Fruit fly (Drosophila melanogaster) whole organism, embryonic: ENCODE results near the gene kri.

Source experiments
- C15 ChIP-seq: fragments of 200-800 bp; sonication (Bioruptor generic); IDR thresholded peaks from 3 replicates; pipeline ENCODE4 v1.3.6; 2022; ENCODE audit warnings: missing biosample characterization, missing genetic modification characterization
- CG10431 ChIP-seq: fragments of 200-800 bp; sonication (Bioruptor generic); optimal IDR thresholded peaks from 3 replicates; lab custom pipeline; 2018; ENCODE audit warnings: missing biosample characterization, mild to moderate bottlenecking, missing genetic modification characterization
- CG13624 ChIP-seq: fragments of 200-800 bp; sonication (Bioruptor generic); optimal IDR thresholded peaks from 2 replicates; lab custom pipeline; 2016; ENCODE audit warnings: missing biosample characterization, missing genetic modification characterization
- CG14965 ChIP-seq: fragments of 200-800 bp; sonication (Bioruptor generic); optimal IDR thresholded peaks from 2 replicates; lab custom pipeline; 2016; ENCODE audit warnings: missing biosample characterization, missing genetic modification characterization, borderline replicate concordance
- CG15514 ChIP-seq: fragments of 200-800 bp; sonication (Bioruptor generic); optimal IDR thresholded peaks from 3 replicates; lab custom pipeline; 2017; ENCODE audit warnings: missing biosample characterization, missing genetic modification characterization, mild to moderate bottlenecking, moderate library complexity, missing genetic modification reagents
- CG17359 ChIP-seq: fragments of 200-800 bp; sonication (Bioruptor generic); optimal IDR thresholded peaks from 3 replicates; lab custom pipeline; 2018; ENCODE audit warnings: missing biosample characterization, mild to moderate bottlenecking, missing genetic modification characterization, moderate library complexity
- CG17612 ChIP-seq: fragments of 200-800 bp; sonication (Bioruptor generic); IDR thresholded peaks from 2 replicates; pipeline ENCODE4 v1.3.6; 2022; ENCODE audit warnings: missing biosample characterization, missing genetic modification characterization
- CG2712 ChIP-seq: fragments of 200-800 bp; optimal IDR thresholded peaks from 3 replicates; lab custom pipeline; 2019; ENCODE audit warnings: missing biosample characterization, mild to moderate bottlenecking, missing genetic modification characterization, moderate library complexity
- CG2889 ChIP-seq: fragments of 200-800 bp; sonication (Bioruptor generic); IDR thresholded peaks from 3 replicates; pipeline ENCODE4 v1.3.6; 2022; ENCODE audit warnings: missing biosample characterization, missing genetic modification characterization
- CG31441 ChIP-seq: fragments of 200-800 bp; sonication (Bioruptor generic); IDR thresholded peaks from 2 replicates; pipeline ENCODE4 v1.3.6; 2022; ENCODE audit warnings: missing biosample characterization, missing genetic modification characterization
- CG33557 ChIP-seq: fragments of 200-800 bp; sonication (Bioruptor generic); optimal IDR thresholded peaks from 2 replicates; lab custom pipeline; 2019; ENCODE audit warnings: missing biosample characterization, mild to moderate bottlenecking, missing genetic modification characterization, moderate library complexity
- CG5245 ChIP-seq: fragments of 200-800 bp; sonication (Bioruptor generic); optimal IDR thresholded peaks from 3 replicates; lab custom pipeline; 2016; ENCODE audit warnings: missing biosample characterization, missing genetic modification characterization
- CG7271 ChIP-seq: fragments of 200-800 bp; sonication (Bioruptor generic); optimal IDR thresholded peaks from 2 replicates; lab custom pipeline; 2018; ENCODE audit warnings: missing biosample characterization, mild to moderate bottlenecking, missing genetic modification characterization, moderate library complexity
- CG7556 ChIP-seq: fragments of 200-800 bp; sonication (Bioruptor generic); optimal IDR thresholded peaks from 2 replicates; lab custom pipeline; 2017; ENCODE audit warnings: missing biosample characterization, mild to moderate bottlenecking, missing genetic modification characterization
- CG8089 ChIP-seq: fragments of 200-800 bp; sonication (Bioruptor generic); optimal IDR thresholded peaks from 3 replicates; lab custom pipeline; 2016; ENCODE audit warnings: missing biosample characterization, missing genetic modification characterization
- CG8359 ChIP-seq: fragments of 200-800 bp; sonication (Bioruptor generic); optimal IDR thresholded peaks from 2 replicates; lab custom pipeline; 2017; ENCODE audit warnings: missing biosample characterization, mild to moderate bottlenecking, missing genetic modification characterization, borderline replicate concordance
- CG9609 ChIP-seq: fragments of 200-800 bp; sonication (Bioruptor generic); optimal IDR thresholded peaks from 3 replicates; lab custom pipeline; 2016; ENCODE audit warnings: missing biosample characterization, missing genetic modification characterization
- CG9797 ChIP-seq: fragments of 200-800 bp; sonication (Bioruptor generic); optimal IDR thresholded peaks from 3 replicates; lab custom pipeline; 2018; ENCODE audit warnings: missing biosample characterization, mild to moderate bottlenecking, missing genetic modification characterization
- Camta ChIP-seq: fragments of 200-800 bp; sonication (Bioruptor generic); optimal IDR thresholded peaks from 2 replicates; lab custom pipeline; 2016; ENCODE audit warnings: missing biosample characterization, missing genetic modification characterization
- Chrac-16 ChIP-seq: fragments of 200-800 bp; sonication (Bioruptor generic); optimal IDR thresholded peaks from 3 replicates; lab custom pipeline; 2016; ENCODE audit warnings: missing biosample characterization, missing genetic modification characterization
- Dip2 ChIP-seq: fragments of 200-800 bp; sonication (Bioruptor generic); IDR thresholded peaks from 2 replicates; pipeline ENCODE4 v1.3.6; 2022; ENCODE audit warnings: missing biosample characterization, missing genetic modification characterization
- Dll ChIP-seq: fragments of 200-800 bp; sonication (Bioruptor generic); IDR thresholded peaks from 4 replicates; pipeline ENCODE4 v1.3.6; 2022; ENCODE audit warnings: missing biosample characterization, missing genetic modification characterization; ENCODE audit not compliant: partially characterized antibody
- Doc3 ChIP-seq: fragments of 200-800 bp; sonication (Bioruptor generic); IDR thresholded peaks from 3 replicates; pipeline ENCODE4 v1.3.6; 2022; ENCODE audit warnings: missing biosample characterization, missing genetic modification characterization; ENCODE audit not compliant: partially characterized antibody
- Eip74EF ChIP-seq, 2 experiments: fragments of 200-800 bp in 1 of 2; fragments of >200 bp in 1 of 2; sonication (Bioruptor generic) in 1 of 2; optimal IDR thresholded peaks; 2 replicates each; lab custom pipeline; 2017 to 2019; ENCODE audit warnings: missing biosample characterization in 2 of 2, missing genetic modification characterization in 2 of 2, mild to moderate bottlenecking in 1 of 2, moderate library complexity in 1 of 2
- Elba2 ChIP-seq: fragments of 200-800 bp; sonication (Bioruptor generic); optimal IDR thresholded peaks from 3 replicates; lab custom pipeline; 2016; ENCODE audit warnings: missing biosample characterization, missing genetic modification characterization
- HLH3B ChIP-seq: fragments of 200-800 bp; sonication (Bioruptor generic); IDR thresholded peaks from 2 replicates; pipeline ENCODE4 v1.3.6; 2022; ENCODE audit warnings: missing biosample characterization, missing genetic modification characterization
- Hr3 ChIP-seq: fragments of 200-800 bp; sonication (Bioruptor generic); optimal IDR thresholded peaks from 3 replicates; lab custom pipeline; 2016; ENCODE audit warnings: missing biosample characterization, missing genetic modification characterization
- Hr51 ChIP-seq, 2 experiments: fragments of 200-800 bp; sonication (Bioruptor generic); optimal IDR thresholded peaks; 2 replicates in 1 of 2; 3 replicates in 1 of 2; lab custom pipeline; 2016 to 2018; ENCODE audit warnings: missing biosample characterization in 2 of 2, missing genetic modification characterization in 2 of 2, mild to moderate bottlenecking in 1 of 2, moderate library complexity in 1 of 2
- Myb ChIP-seq: fragments of 200-800 bp; sonication (Bioruptor generic); optimal IDR thresholded peaks from 2 replicates; lab custom pipeline; 2016; ENCODE audit warnings: missing biosample characterization, missing genetic modification characterization
- NC2α ChIP-seq: fragments of 200-800 bp; sonication (Bioruptor generic); optimal IDR thresholded peaks from 2 replicates; lab custom pipeline; 2016; ENCODE audit warnings: missing biosample characterization, missing genetic modification characterization
- Nf-YB ChIP-seq: fragments of 200-800 bp; sonication (Bioruptor generic); optimal IDR thresholded peaks from 3 replicates; lab custom pipeline; 2019; ENCODE audit warnings: missing biosample characterization, mild to moderate bottlenecking, missing genetic modification characterization, moderate library complexity
- Nf-YC ChIP-seq: fragments of 200-800 bp; optimal IDR thresholded peaks from 3 replicates; lab custom pipeline; 2019; ENCODE audit warnings: missing biosample characterization, mild to moderate bottlenecking, missing genetic modification characterization, moderate library complexity
- Rx ChIP-seq: fragments of 200-800 bp; sonication (Bioruptor generic); IDR thresholded peaks from 2 replicates; pipeline ENCODE4 v1.3.6; 2022; ENCODE audit warnings: missing biosample characterization, missing genetic modification characterization
- Ssrp ChIP-seq: fragments of 200-800 bp; sonication (Bioruptor generic); optimal IDR thresholded peaks from 2 replicates; lab custom pipeline; 2018; ENCODE audit warnings: missing biosample characterization, mild to moderate bottlenecking, missing genetic modification characterization, moderate library complexity
- YL-1 ChIP-seq: fragments of 200-800 bp; sonication (Bioruptor generic); optimal IDR thresholded peaks from 3 replicates; lab custom pipeline; 2017; ENCODE audit warnings: missing biosample characterization, mild to moderate bottlenecking, missing genetic modification characterization
- ab ChIP-seq: fragments of 200-800 bp; sonication (Bioruptor generic); optimal IDR thresholded peaks from 2 replicates; lab custom pipeline; 2016; ENCODE audit warnings: missing biosample characterization, missing genetic modification characterization
- aop ChIP-seq: fragments of 200-800 bp; sonication (Bioruptor generic); IDR thresholded peaks from 2 replicates; pipeline ENCODE4 v1.3.6; 2022; ENCODE audit warnings: missing biosample characterization, missing genetic modification characterization
- ap ChIP-seq: fragments of 200-800 bp; sonication (Bioruptor generic); IDR thresholded peaks from 2 replicates; pipeline ENCODE4 v1.3.6; 2022; ENCODE audit warnings: missing biosample characterization, missing genetic modification characterization
- bbx ChIP-seq: fragments of 200-800 bp; sonication (Bioruptor generic); IDR thresholded peaks from 2 replicates; pipeline ENCODE4 v1.3.6; 2022; ENCODE audit warnings: missing biosample characterization, missing genetic modification characterization; ENCODE audit not compliant: partially characterized antibody
- btn ChIP-seq: fragments of 200-800 bp; sonication (Bioruptor generic); optimal IDR thresholded peaks from 2 replicates; lab custom pipeline; 2016; ENCODE audit warnings: missing biosample characterization, missing genetic modification characterization
- danr ChIP-seq: fragments of 200-800 bp; sonication (Bioruptor generic); IDR thresholded peaks from 2 replicates; pipeline ENCODE4 v1.3.6; 2022; ENCODE audit warnings: missing biosample characterization, missing genetic modification characterization
- dimm ChIP-seq: fragments of 200-800 bp; sonication (Bioruptor generic); IDR thresholded peaks from 2 replicates; pipeline ENCODE4 v1.3.6; 2022; ENCODE audit warnings: missing biosample characterization, missing genetic modification characterization
- emc ChIP-seq: fragments of 200-800 bp; sonication (Bioruptor generic); optimal IDR thresholded peaks from 2 replicates; lab custom pipeline; 2016; ENCODE audit warnings: missing biosample characterization, missing genetic modification characterization
- fd64A ChIP-seq: fragments of 200-800 bp; sonication (Bioruptor generic); optimal IDR thresholded peaks from 3 replicates; lab custom pipeline; 2018; ENCODE audit warnings: missing biosample characterization, mild to moderate bottlenecking, missing genetic modification characterization
- ken ChIP-seq: fragments of 200-800 bp; sonication (Bioruptor generic); IDR thresholded peaks from 3 replicates; pipeline ENCODE4 v1.3.6; 2022; ENCODE audit warnings: missing biosample characterization, missing genetic modification characterization
- mld ChIP-seq: fragments of 200-800 bp; sonication (Bioruptor generic); IDR thresholded peaks from 3 replicates; pipeline ENCODE4 v1.3.6; 2022; ENCODE audit warnings: missing biosample characterization, missing genetic modification characterization; ENCODE audit not compliant: partially characterized antibody
- pb ChIP-seq: fragments of 200-800 bp; sonication (Bioruptor generic); optimal IDR thresholded peaks from 3 replicates; lab custom pipeline; 2016; ENCODE audit warnings: missing biosample characterization, missing genetic modification characterization
- sqz ChIP-seq: fragments of 200-800 bp; sonication (Bioruptor generic); optimal IDR thresholded peaks from 3 replicates; lab custom pipeline; 2018; ENCODE audit warnings: missing biosample characterization, mild to moderate bottlenecking, missing genetic modification characterization
- twi ChIP-seq: fragments of 200-800 bp; optimal IDR thresholded peaks from 2 replicates; lab custom pipeline; 2019; ENCODE audit warnings: missing biosample characterization, mild to moderate bottlenecking, missing genetic modification characterization, moderate library complexity
- zf30C ChIP-seq: fragments of 200-800 bp; sonication (Bioruptor generic); optimal IDR thresholded peaks from 3 replicates; lab custom pipeline; 2018; ENCODE audit warnings: missing biosample characterization, mild to moderate bottlenecking, missing genetic modification characterization

Gene kri

dm6 chr3L:5810633-5811341 is at the start of gene kri, which contains the start of gene S6k (continued):
- TF ChIP-seq HLH3B (GFP tag; lab: Robert Waterston, UW), result no peak
- no peak for TF ChIP-seq ken (GFP tag; lab: Robert Waterston, UW)
- TF ChIP-seq Nf-YB (GFP tag; lab: Kevin White, UChicago), result no peak
- 0 out of 3 replicates have a peak, but pooled peaks have one; percentile 33 for TF ChIP-seq mld (GFP tag; lab: Robert Waterston, UW)
- TF ChIP-seq CG8359 (GFP tag; lab: Kevin White, UChicago), result no peak
- TF ChIP-seq Ssrp, result no peak
- TF ChIP-seq CG2889 (GFP tag; lab: Robert Waterston, UW), result no peak
- TF ChIP-seq sqz, result no peak
- no peak for TF ChIP-seq Doc3 (GFP tag; lab: Robert Waterston, UW)
- no peak for TF ChIP-seq Chrac-16 (GFP tag; lab: Kevin White, UChicago)
- peak; percentile 45 for TF ChIP-seq CG15514 (GFP tag; lab: Kevin White, UChicago)
- TF ChIP-seq CG17612 (GFP tag; lab: Robert Waterston, UW), result no peak
- no peak for TF ChIP-seq Rx (GFP tag; lab: Robert Waterston, UW)
- no peak for TF ChIP-seq pb (GFP tag; lab: Kevin White, UChicago)
- TF ChIP-seq CG2712 (tag; lab: Kevin White, UChicago), result peak; percentile 9
- no peak for TF ChIP-seq twi (tag; lab: Kevin White, UChicago)
- TF ChIP-seq CG13624 (GFP tag; lab: Kevin White, UChicago), result peak; percentile 32
- TF ChIP-seq Camta (GFP tag; lab: Kevin White, UChicago), result peak; percentile 12
- no peak for TF ChIP-seq btn (GFP tag; lab: Kevin White, UChicago)
- TF ChIP-seq CG8089 (GFP tag; lab: Kevin White, UChicago), result no peak
- TF ChIP-seq Dll (GFP tag; lab: Robert Waterston, UW), result peak; percentile 45; the same call in 1 of the 4 replicates
- no peak for TF ChIP-seq CG9609
- TF ChIP-seq NC2α (GFP tag; lab: Kevin White, UChicago), result peak; percentile 7
- TF ChIP-seq dimm (GFP tag; lab: Robert Waterston, UW), result no peak
- TF ChIP-seq emc (GFP tag; lab: Kevin White, UChicago), result no peak
- no peak for TF ChIP-seq CG14965 (GFP tag; lab: Kevin White, UChicago)
- no peak for TF ChIP-seq Elba2
- no peak for TF ChIP-seq fd64A (GFP tag; lab: Kevin White, UChicago)
- TF ChIP-seq Eip74EF (GFP tag; optimal IDR thresholded peaks at IDR 0.05; lab: Kevin White, UChicago), result peak in 1 of 2 experiments; percentile 40
- peak; percentile 96 for TF ChIP-seq CG9797
- peak; percentile 36 for TF ChIP-seq Nf-YC (tag; lab: Kevin White, UChicago)
- TF ChIP-seq ab (GFP tag; lab: Kevin White, UChicago), result no peak
- TF ChIP-seq CG7556 (GFP tag; lab: Kevin White, UChicago), result peak; percentile 4
- TF ChIP-seq CG31441, result no peak
- no peak for TF ChIP-seq aop (GFP tag; lab: Robert Waterston, UW)
- TF ChIP-seq zf30C, result no peak
- no peak for TF ChIP-seq CG33557
- TF ChIP-seq C15 (GFP tag; lab: Robert Waterston, UW), result no peak
- no peak for TF ChIP-seq ap (GFP tag; lab: Robert Waterston, UW)
- TF ChIP-seq CG7271 (tag; lab: Kevin White, UChicago), result no peak
- no peak for TF ChIP-seq CG5245 (GFP tag; lab: Kevin White, UChicago)
- no peak for TF ChIP-seq danr (GFP tag; lab: Robert Waterston, UW)
- TF ChIP-seq Hr3 (GFP tag; lab: Kevin White, UChicago), result no peak
- TF ChIP-seq CG17359 (tag; lab: Kevin White, UChicago), result no peak
- no peak for TF ChIP-seq Hr51 (GFP tag; optimal IDR thresholded peaks at IDR 0.05; lab: Kevin White, UChicago)
- no peak for TF ChIP-seq CG10431 (GFP tag; lab: Kevin White, UChicago)
- TF ChIP-seq YL-1 (GFP tag; lab: Kevin White, UChicago), result peak; percentile 98
- no peak for TF ChIP-seq bbx (GFP tag; lab: Robert Waterston, UW)
- peak; percentile 16 for TF ChIP-seq Myb (GFP tag; lab: Kevin White, UChicago)
- TF ChIP-seq Dip2, result no peak
